Worm (Caenorhabditis elegans) whole organism, L3 larva: Measurements from ENCODE around the gene srd-19.

Source experiments
- ama-1 ChIP-seq: fragments of 150-350 bp; optimal IDR thresholded peaks from 2 replicates; lab custom pipeline; 2018
- ceh-82 ChIP-seq: fragments of 150-350 bp; optimal IDR thresholded peaks from 2 replicates; lab custom pipeline; 2014; ENCODE audit warnings: missing biosample characterization, missing genetic modification characterization
- daf-12 ChIP-seq: fragments of 150-350 bp; optimal IDR thresholded peaks from 2 replicates; lab custom pipeline; 2014; ENCODE audit warnings: missing biosample characterization, missing genetic modification reagents, missing genetic modification characterization
- elt-1 ChIP-seq: fragments of 150-350 bp; optimal IDR thresholded peaks from 2 replicates; lab custom pipeline; 2014; ENCODE audit warnings: missing biosample characterization, missing genetic modification characterization
- elt-2 ChIP-seq: sonication (generic microtip); optimal IDR thresholded peaks from 2 replicates; lab custom pipeline; 2016; ENCODE audit warnings: missing genetic modification reagents, mild to moderate bottlenecking, missing genetic modification characterization, missing compliant biosample characterization
- elt-3 ChIP-seq, 3 experiments: fragments of 150-350 bp in 1 of 3; sonication (generic microtip) in 2 of 3; optimal IDR thresholded peaks; 2 replicates in 2 of 3; 4 replicates in 1 of 3; lab custom pipeline; 2014 to 2017; ENCODE audit warnings: missing biosample characterization in 3 of 3, missing genetic modification characterization in 3 of 3
- eor-1 ChIP-seq, 2 experiments: fragments of 150-350 bp; optimal IDR thresholded peaks; 2 replicates each; lab custom pipeline; 2014 to 2018; ENCODE audit warnings: missing biosample characterization in 2 of 2, missing genetic modification characterization in 2 of 2
- fkh-10 ChIP-seq: sonication (generic microtip); optimal IDR thresholded peaks from 2 replicates; lab custom pipeline; 2017; ENCODE audit warnings: missing biosample characterization, missing genetic modification reagents, missing genetic modification characterization
- fkh-2 ChIP-seq: fragments of 150-350 bp; optimal IDR thresholded peaks from 2 replicates; lab custom pipeline; 2014; ENCODE audit warnings: missing biosample characterization, missing genetic modification reagents, missing genetic modification characterization
- hmg-11 ChIP-seq: sonication (generic microtip); optimal IDR thresholded peaks from 2 replicates; lab custom pipeline; 2016; ENCODE audit warnings: missing genetic modification characterization, missing compliant biosample characterization
- jun-1 ChIP-seq: fragments of 150-350 bp; optimal IDR thresholded peaks from 2 replicates; lab custom pipeline; 2014; ENCODE audit warnings: missing biosample characterization, missing genetic modification reagents, missing genetic modification characterization
- lin-15B ChIP-seq: fragments of 150-350 bp; optimal IDR thresholded peaks from 2 replicates; lab custom pipeline; 2014; ENCODE audit warnings: missing biosample characterization, missing genetic modification characterization
- lin-39 ChIP-seq: fragments of 150-350 bp; optimal IDR thresholded peaks from 2 replicates; lab custom pipeline; 2018; ENCODE audit warnings: missing biosample characterization, missing genetic modification reagents, missing genetic modification characterization
- mml-1 ChIP-seq: fragments of 150-350 bp; sonication (generic microtip); optimal IDR thresholded peaks from 3 replicates; lab custom pipeline; 2014; ENCODE audit warnings: missing biosample characterization, missing genetic modification characterization
- nhr-12 ChIP-seq: fragments of 150-350 bp; optimal IDR thresholded peaks from 2 replicates; lab custom pipeline; 2014; ENCODE audit warnings: missing biosample characterization, missing genetic modification characterization
- nhr-23 ChIP-seq: fragments of 150-350 bp; optimal IDR thresholded peaks from 2 replicates; lab custom pipeline; 2014; ENCODE audit warnings: missing biosample characterization, missing genetic modification reagents, missing genetic modification characterization
- nhr-25 ChIP-seq: sonication (generic microtip); optimal IDR thresholded peaks from 2 replicates; lab custom pipeline; 2017; ENCODE audit warnings: missing biosample characterization, missing genetic modification characterization
- nhr-43 ChIP-seq: sonication (generic microtip); optimal IDR thresholded peaks from 2 replicates; lab custom pipeline; 2016; ENCODE audit warnings: mild to moderate bottlenecking, missing genetic modification characterization, missing compliant biosample characterization; ENCODE audit not compliant: poor library complexity, severe bottlenecking
- nhr-67 ChIP-seq: fragments of 150-350 bp; optimal IDR thresholded peaks from 2 replicates; lab custom pipeline; 2014; ENCODE audit warnings: missing biosample characterization, missing genetic modification characterization
- nhr-77 ChIP-seq: fragments of 150-350 bp; optimal IDR thresholded peaks from 2 replicates; lab custom pipeline; 2014; ENCODE audit warnings: missing biosample characterization, missing genetic modification characterization
- pha-4 ChIP-seq: fragments of 150-350 bp; optimal IDR thresholded peaks from 2 replicates; lab custom pipeline; 2014; ENCODE audit warnings: missing biosample characterization, missing genetic modification reagents, missing genetic modification characterization
- pqm-1 ChIP-seq: fragments of 150-350 bp; optimal IDR thresholded peaks from 2 replicates; lab custom pipeline; 2017; ENCODE audit warnings: missing biosample characterization, missing genetic modification characterization, inconsistent platforms
- skn-1 ChIP-seq: fragments of 150-350 bp; optimal IDR thresholded peaks from 2 replicates; lab custom pipeline; 2014; ENCODE audit warnings: missing biosample characterization, missing genetic modification characterization
- tbx-2 ChIP-seq: sonication (generic microtip); optimal IDR thresholded peaks from 2 replicates; lab custom pipeline; 2016; ENCODE audit warnings: mild to moderate bottlenecking, missing genetic modification characterization, missing compliant biosample characterization
- zag-1 ChIP-seq: fragments of 150-350 bp; optimal IDR thresholded peaks from 2 replicates; lab custom pipeline; 2014; ENCODE audit warnings: missing biosample characterization, missing genetic modification characterization
- ztf-11 ChIP-seq: fragments of 150-350 bp; optimal IDR thresholded peaks from 2 replicates; lab custom pipeline; 2014; ENCODE audit warnings: missing biosample characterization, missing genetic modification characterization
- ztf-4 ChIP-seq: fragments of 150-350 bp; optimal IDR thresholded peaks from 2 replicates; lab custom pipeline; 2014; ENCODE audit warnings: missing biosample characterization, missing genetic modification characterization

Gene srd-19

ce11 chrV:13411225-13411991 is 17.2 kb downstream of the srd-19 start:
- TF ChIP-seq skn-1 (tag; lab: Kevin White, UChicago) (no peak), nhr-43 (tag; lab: Kevin White, UChicago) (peak; percentile 29), elt-3 (tag; optimal IDR thresholded peaks at IDR 0.05; lab: Kevin White, UChicago) (peak in 1 of 3 experiments; percentile 41), nhr-77 (tag; lab: Kevin White, UChicago) (peak; percentile 38), elt-2 (tag; lab: Kevin White, UChicago) (no peak), ama-1 (peak; percentile 81), nhr-25 (tag; lab: Kevin White, UChicago) (peak; percentile 86)

- TF ChIP-seq elt-1 (tag; lab: Kevin White, UChicago) (no peak), lin-15B (tag; lab: Kevin White, UChicago) (no peak), nhr-25 (tag; lab: Kevin White, UChicago) (peak; percentile 69)
Measured at ce11 chrV:13410688-13411087, 17.9 kb downstream of the srd-19 start, which contains the start of gene F53F1.4. Gene F53F1.4, plus strand, starts transcription at chrV:13411077.

- TF ChIP-seq nhr-23 (peak; percentile 8), nhr-67 (no peak), ztf-11 (tag; lab: Kevin White, UChicago) (no peak), pha-4 (tag; lab: Kevin White, UChicago) (peak; percentile 41), fkh-2 (no peak), nhr-43 (tag; lab: Kevin White, UChicago) (peak; percentile 23)
Measured at ce11 chrV:13409089-13409488, 19.5 kb downstream of the srd-19 start.

- TF ChIP-seq ceh-82 (tag; lab: Kevin White, UChicago) (no peak), mml-1 (tag; lab: Kevin White, UChicago) (no peak), hmg-11 (tag; lab: Kevin White, UChicago) (no peak), pqm-1 (no peak), tbx-2 (tag; lab: Kevin White, UChicago) (no peak), zag-1 (tag; lab: Kevin White, UChicago) (no peak), nhr-12 (no peak), ztf-4 (tag; lab: Kevin White, UChicago) (no peak), fkh-2 (no peak), eor-1 (tag; optimal IDR thresholded peaks at IDR 0.05; lab: Kevin White, UChicago) (no peak), elt-3 (tag; optimal IDR thresholded peaks at IDR 0.05; lab: Kevin White, UChicago) (no peak), daf-12 (tag; lab: Kevin White, UChicago) (no peak), fkh-10 (GFP tag; lab: Kevin White, UChicago) (no peak), elt-2 (tag; lab: Kevin White, UChicago) (no peak), lin-39 (no peak), pha-4 (tag; lab: Kevin White, UChicago) (no peak), nhr-43 (tag; lab: Kevin White, UChicago) (no peak)
Measured at ce11 chrV:13408440-13408839, 20.1 kb downstream of the srd-19 start.

ce11 chrV:13407913-13408312 is 20.6 kb downstream of the srd-19 start, which contains the start of gene F53F1.3:
Gene F53F1.3, plus strand, starts transcription at chrV:13408242.
- TF ChIP-seq skn-1 (tag; lab: Kevin White, UChicago) (no peak), elt-2 (tag; lab: Kevin White, UChicago) (peak; percentile 51), ceh-82 (tag; lab: Kevin White, UChicago) (no peak)

ce11 chrV:13406511-13406910 is 22.0 kb downstream of the srd-19 start, which contains the start of gene F53F1.2:
Gene F53F1.2, plus strand, starts transcription at chrV:13406816.
- TF ChIP-seq ceh-82 (tag; lab: Kevin White, UChicago) (no peak), nhr-23 (peak; percentile 52)
- TF ChIP-seq, all 47 proteins: peak for 1

- TF ChIP-seq jun-1 (tag; lab: Kevin White, UChicago): no peak
- TF ChIP-seq pha-4 (tag; lab: Kevin White, UChicago): peak; percentile 10
Measured at ce11 chrV:13406032-13406431, 22.5 kb downstream of the srd-19 start, which contains the start of gene cutl-1. Gene cutl-1, minus strand, starts transcription at chrV:13406114.
